Fruit fly (Drosophila melanogaster) whole organism, embryonic: ENCODE measurements around the gene betaTub65B.

Experiments
- Abd-B ChIP-seq: fragments of 200-800 bp; sonication (Bioruptor generic); optimal IDR thresholded peaks from 2 replicates; lab custom pipeline; 2018; ENCODE audit warnings: missing biosample characterization, mild to moderate bottlenecking, missing genetic modification characterization, moderate library complexity
- Antp ChIP-seq: fragments of 200-800 bp; sonication (Bioruptor generic); optimal IDR thresholded peaks from 3 replicates; lab custom pipeline; 2016; ENCODE audit warnings: missing biosample characterization, missing genetic modification characterization
- B-H1 ChIP-seq: fragments of 200-800 bp; sonication (Bioruptor generic); IDR thresholded peaks from 3 replicates; pipeline ENCODE4 v1.3.6; 2022; ENCODE audit warnings: missing biosample characterization, missing genetic modification characterization
- BtbVII ChIP-seq: fragments of 200-800 bp; sonication (Bioruptor generic); optimal IDR thresholded peaks from 3 replicates; lab custom pipeline; 2017; ENCODE audit warnings: missing biosample characterization, mild to moderate bottlenecking, missing genetic modification characterization
- CG10274 ChIP-seq: fragments of 200-800 bp; sonication (Bioruptor generic); optimal IDR thresholded peaks from 3 replicates; lab custom pipeline; 2017; ENCODE audit warnings: missing biosample characterization, mild to moderate bottlenecking, missing genetic modification characterization
- CG10979 ChIP-seq: fragments of 200-800 bp; sonication (Bioruptor generic); optimal IDR thresholded peaks from 2 replicates; lab custom pipeline; 2018; ENCODE audit warnings: missing biosample characterization, mild to moderate bottlenecking, missing genetic modification characterization, moderate library complexity
- CG11504 ChIP-seq: fragments of 200-800 bp; sonication (Bioruptor generic); optimal IDR thresholded peaks from 3 replicates; lab custom pipeline; 2019; ENCODE audit warnings: missing biosample characterization, mild to moderate bottlenecking, missing genetic modification characterization, moderate library complexity
- CG11723 ChIP-seq: fragments of 200-800 bp; sonication (Bioruptor generic); optimal IDR thresholded peaks from 2 replicates; lab custom pipeline; 2017; ENCODE audit warnings: missing biosample characterization, mild to moderate bottlenecking, missing genetic modification characterization
- CG12659 ChIP-seq: fragments of 200-800 bp; sonication (Bioruptor generic); optimal IDR thresholded peaks from 3 replicates; lab custom pipeline; 2017; ENCODE audit warnings: mild to moderate bottlenecking, missing biosample characterization, missing genetic modification reagents, missing genetic modification characterization
- CG13775 ChIP-seq: fragments of 200-800 bp; sonication (Bioruptor generic); optimal IDR thresholded peaks from 3 replicates; lab custom pipeline; 2017; ENCODE audit warnings: missing biosample characterization, mild to moderate bottlenecking, missing genetic modification characterization
- CG14050 ChIP-seq: fragments of 200-800 bp; sonication (Bioruptor generic); IDR thresholded peaks from 3 replicates; pipeline ENCODE4 v1.3.6; 2022; ENCODE audit warnings: missing biosample characterization, missing genetic modification characterization
- CG14667 ChIP-seq: fragments of 200-800 bp; sonication (Bioruptor generic); IDR thresholded peaks from 2 replicates; pipeline ENCODE4 v1.3.6; 2022; ENCODE audit warnings: missing biosample characterization, missing genetic modification characterization
- CG14710 ChIP-seq: fragments of 200-800 bp; sonication (Bioruptor generic); optimal IDR thresholded peaks from 3 replicates; lab custom pipeline; 2019; ENCODE audit warnings: missing biosample characterization, mild to moderate bottlenecking, missing genetic modification characterization, moderate library complexity
- CG15514 ChIP-seq: fragments of 200-800 bp; sonication (Bioruptor generic); optimal IDR thresholded peaks from 3 replicates; lab custom pipeline; 2017; ENCODE audit warnings: missing biosample characterization, missing genetic modification characterization, mild to moderate bottlenecking, moderate library complexity, missing genetic modification reagents
- CG15601 ChIP-seq: fragments of 200-800 bp; sonication (Bioruptor generic); optimal IDR thresholded peaks from 3 replicates; lab custom pipeline; 2019; ENCODE audit warnings: missing biosample characterization, mild to moderate bottlenecking, missing genetic modification characterization, moderate library complexity
- CG15696 ChIP-seq: fragments of 200-800 bp; sonication (Bioruptor generic); optimal IDR thresholded peaks from 2 replicates; lab custom pipeline; 2019; ENCODE audit warnings: missing biosample characterization, mild to moderate bottlenecking, missing genetic modification characterization, moderate library complexity
- CG18619 ChIP-seq: fragments of 200-800 bp; sonication (Bioruptor generic); optimal IDR thresholded peaks from 3 replicates; lab custom pipeline; 2017; ENCODE audit warnings: missing biosample characterization, mild to moderate bottlenecking, missing genetic modification characterization
- CG30403 ChIP-seq: fragments of 200-800 bp; sonication (Bioruptor generic); optimal IDR thresholded peaks from 3 replicates; lab custom pipeline; 2016; ENCODE audit warnings: missing biosample characterization, missing genetic modification characterization
- CG32532 ChIP-seq: fragments of 200-800 bp; sonication (Bioruptor generic); IDR thresholded peaks from 2 replicates; pipeline ENCODE4 v1.3.6; 2022; ENCODE audit warnings: missing biosample characterization, missing genetic modification characterization
- CG32767 ChIP-seq: fragments of 200-800 bp; sonication (Bioruptor generic); IDR thresholded peaks from 2 replicates; pipeline ENCODE4 v1.3.6; 2022; ENCODE audit warnings: missing biosample characterization, missing genetic modification characterization
- CG34422 ChIP-seq: fragments of 200-800 bp; sonication (Bioruptor generic); IDR thresholded peaks from 3 replicates; pipeline ENCODE4 v1.3.6; 2022; ENCODE audit warnings: missing biosample characterization, missing genetic modification characterization
- CG8765 ChIP-seq: fragments of 200-800 bp; sonication (Bioruptor generic); IDR thresholded peaks from 2 replicates; pipeline ENCODE4 v1.3.6; 2022; ENCODE audit warnings: missing biosample characterization, missing genetic modification characterization
- D19A ChIP-seq: fragments of 200-800 bp; optimal IDR thresholded peaks from 3 replicates; lab custom pipeline; 2019; ENCODE audit warnings: missing biosample characterization, mild to moderate bottlenecking, missing genetic modification characterization, moderate library complexity
- Dek ChIP-seq: fragments of 200-800 bp; sonication (Bioruptor generic); optimal IDR thresholded peaks from 3 replicates; lab custom pipeline; 2019; ENCODE audit warnings: missing biosample characterization, mild to moderate bottlenecking, missing genetic modification characterization, moderate library complexity
- Drgx ChIP-seq: fragments of 200-800 bp; sonication (Bioruptor generic); IDR thresholded peaks from 2 replicates; pipeline ENCODE4 v1.3.6; 2022; ENCODE audit warnings: missing biosample characterization, missing genetic modification characterization
- HLHmδ ChIP-seq: fragments of 200-800 bp; sonication (Bioruptor generic); optimal IDR thresholded peaks from 2 replicates; lab custom pipeline; 2018; ENCODE audit warnings: missing biosample characterization, mild to moderate bottlenecking, missing genetic modification characterization, moderate library complexity
- Hmr ChIP-seq: fragments of 200-800 bp; sonication (Bioruptor generic); optimal IDR thresholded peaks from 3 replicates; lab custom pipeline; 2017; ENCODE audit warnings: mild to moderate bottlenecking, missing biosample characterization, missing genetic modification reagents, missing genetic modification characterization
- Hr78 ChIP-seq, 2 experiments: fragments of 200-800 bp in 1 of 2; fragments of >200 bp in 1 of 2; sonication (Bioruptor generic) in 1 of 2; optimal IDR thresholded peaks; 2 replicates each; lab custom pipeline; 2017 to 2019; ENCODE audit warnings: missing biosample characterization in 2 of 2, missing genetic modification characterization in 2 of 2, mild to moderate bottlenecking in 1 of 2, moderate library complexity in 1 of 2
- Max ChIP-seq: fragments of 200-800 bp; sonication (Bioruptor generic); optimal IDR thresholded peaks from 2 replicates; lab custom pipeline; 2016; ENCODE audit warnings: missing biosample characterization, mild to moderate bottlenecking, missing genetic modification characterization
- Med ChIP-seq: fragments of 200-800 bp; sonication (Bioruptor generic); peaks from one replicate; lab custom pipeline; 2016; ENCODE audit warnings: missing biosample characterization, missing genetic modification characterization, mild to moderate bottlenecking, inconsistent platforms, moderate library complexity
- Oli ChIP-seq: fragments of 200-800 bp; sonication (Bioruptor generic); optimal IDR thresholded peaks from 2 replicates; lab custom pipeline; 2018; ENCODE audit warnings: missing biosample characterization, mild to moderate bottlenecking, missing genetic modification characterization, moderate library complexity
- Ptx1 ChIP-seq: fragments of 200-800 bp; sonication (Bioruptor generic); IDR thresholded peaks from 2 replicates; pipeline ENCODE4 v1.3.6; 2022; ENCODE audit warnings: missing biosample characterization, missing genetic modification characterization
- Side ChIP-seq: fragments of 200-800 bp; sonication (Bioruptor generic); optimal IDR thresholded peaks from 2 replicates; lab custom pipeline; 2016; ENCODE audit warnings: missing biosample characterization, missing genetic modification characterization
- Six4 ChIP-seq: fragments of 200-800 bp; sonication (Bioruptor generic); optimal IDR thresholded peaks from 2 replicates; lab custom pipeline; 2016; ENCODE audit warnings: missing biosample characterization, missing genetic modification characterization
- Sox100B ChIP-seq: fragments of 200-800 bp; sonication (Bioruptor generic); optimal IDR thresholded peaks from 3 replicates; lab custom pipeline; 2018; ENCODE audit warnings: missing biosample characterization, mild to moderate bottlenecking, missing genetic modification characterization
- Tbp ChIP-seq: fragments of >200 bp; optimal IDR thresholded peaks from 2 replicates; lab custom pipeline; 2018; ENCODE audit warnings: missing biosample characterization, missing genetic modification characterization
- Usf ChIP-seq: fragments of 200-800 bp; sonication (Bioruptor generic); optimal IDR thresholded peaks from 2 replicates; lab custom pipeline; 2017; ENCODE audit warnings: missing genotype, missing biosample characterization, missing genetic modification characterization
- bab2 ChIP-seq: fragments of 200-800 bp; sonication (Bioruptor generic); optimal IDR thresholded peaks from 2 replicates; lab custom pipeline; 2016; ENCODE audit warnings: missing biosample characterization, missing genetic modification characterization
- bcd ChIP-seq: fragments of 200-800 bp; sonication (Bioruptor generic); optimal IDR thresholded peaks from 2 replicates; lab custom pipeline; 2017; ENCODE audit warnings: missing biosample characterization, mild to moderate bottlenecking, missing genetic modification characterization
- dpn ChIP-seq, 2 experiments: fragments of 200-800 bp; sonication (Bioruptor generic); optimal IDR thresholded peaks; 3 replicates each; lab custom pipeline; 2016; ENCODE audit warnings: missing biosample characterization in 2 of 2, missing genetic modification characterization in 2 of 2
- maf-S ChIP-seq: fragments of 200-800 bp; sonication (Bioruptor generic); optimal IDR thresholded peaks from 2 replicates; lab custom pipeline; 2016; ENCODE audit warnings: missing biosample characterization, missing genetic modification characterization
- oc ChIP-seq: fragments of 200-800 bp; sonication (Bioruptor generic); optimal IDR thresholded peaks from 2 replicates; lab custom pipeline; 2018; ENCODE audit warnings: missing biosample characterization, mild to moderate bottlenecking, missing genetic modification characterization, moderate library complexity
- odd ChIP-seq: fragments of 200-800 bp; sonication (Bioruptor generic); optimal IDR thresholded peaks from 2 replicates; lab custom pipeline; 2017; ENCODE audit warnings: missing biosample characterization, mild to moderate bottlenecking, missing genetic modification characterization
- prd ChIP-seq, 3 experiments: fragments of >200 bp in 2 of 3; fragments of 200-800 bp in 1 of 3; sonication (Bioruptor generic) in 1 of 3; optimal IDR thresholded peaks in 2 of 3; IDR thresholded peaks in 1 of 3; 2 replicates in 2 of 3; 3 replicates in 1 of 3; pipeline versions ENCODE4 v1.3.6 to Lab custom; 2017 to 2022; ENCODE audit warnings: missing biosample characterization in 1 of 3, missing genetic modification characterization in 1 of 3
- row ChIP-seq: fragments of 200-800 bp; sonication (Bioruptor generic); IDR thresholded peaks from 3 replicates; pipeline ENCODE4 v1.3.6; 2022; ENCODE audit warnings: missing biosample characterization, missing genetic modification characterization
- seq ChIP-seq: fragments of 200-800 bp; sonication (Bioruptor generic); IDR thresholded peaks from 2 replicates; pipeline ENCODE4 v1.3.6; 2022; ENCODE audit warnings: missing biosample characterization, missing genetic modification characterization
- tgo ChIP-seq: fragments of 200-800 bp; sonication (Bioruptor generic); IDR thresholded peaks from 3 replicates; pipeline ENCODE4 v1.3.6; 2022; ENCODE audit warnings: missing biosample characterization, missing genetic modification characterization
- trem ChIP-seq: fragments of 200-800 bp; optimal IDR thresholded peaks from 3 replicates; lab custom pipeline; 2019; ENCODE audit warnings: missing biosample characterization, mild to moderate bottlenecking, missing genetic modification characterization, moderate library complexity

betaTub65B gene

dm6 chr3L:6551816-6552371 is 21.4 kb downstream of the betaTub65B start (continued):
- peak; percentile 12 for TF ChIP-seq Antp (GFP tag; lab: Kevin White, UChicago)
- TF ChIP-seq Tbp (GFP tag; lab: Kevin White, UChicago): no peak
- TF ChIP-seq dpn (GFP tag; optimal IDR thresholded peaks at IDR 0.05; lab: Kevin White, UChicago): peak in 1 of 2 experiments; percentile 35
- peak; percentile 62; the same call in 1 of the 2 replicates for TF ChIP-seq CG32532 (GFP tag; lab: Robert Waterston, UW)
- TF ChIP-seq CG10979 (tag; lab: Kevin White, UChicago): peak; percentile 64
- no peak for TF ChIP-seq HLHmδ (GFP tag; lab: Kevin White, UChicago)
- peak in 1 of 2 experiments; percentile 30 for TF ChIP-seq Hr78 (GFP tag; optimal IDR thresholded peaks at IDR 0.05; lab: Kevin White, UChicago)
- TF ChIP-seq CG34422 (GFP tag; lab: Robert Waterston, UW): 0 out of 3 replicates have a peak, but pooled peaks have one; percentile 19
- TF ChIP-seq CG13775 (GFP tag; lab: Kevin White, UChicago): peak; percentile 28
- 0 out of 2 replicates have a peak, but pooled peaks have one; percentile 20 for TF ChIP-seq Drgx (GFP tag; lab: Robert Waterston, UW)
- TF ChIP-seq CG10274 (GFP tag; lab: Kevin White, UChicago): no peak
- TF ChIP-seq CG15514: peak; percentile 26
- peak; percentile 61 for TF ChIP-seq CG15601 (tag; lab: Kevin White, UChicago)
- peak; percentile 47 for TF ChIP-seq CG11723 (GFP tag; lab: Kevin White, UChicago)
- peak; percentile 43 for TF ChIP-seq oc (tag; lab: Kevin White, UChicago)
- peak; percentile 34 for TF ChIP-seq odd (GFP tag; lab: Kevin White, UChicago)
- no peak for TF ChIP-seq B-H1 (GFP tag; lab: Robert Waterston, UW)
- peak; percentile 34; the same call in 1 of the 2 replicates for TF ChIP-seq seq (GFP tag; lab: Robert Waterston, UW)
- TF ChIP-seq BtbVII: peak; percentile 49
- peak; percentile 5 for TF ChIP-seq Six4 (GFP tag; lab: Kevin White, UChicago)
- no peak for TF ChIP-seq maf-S (GFP tag; lab: Kevin White, UChicago)
- TF ChIP-seq CG14667 (GFP tag; lab: Robert Waterston, UW): peak; percentile 22; the same call in 1 of the 2 replicates
- peak; percentile 31 for TF ChIP-seq Dek (tag; lab: Kevin White, UChicago)
- no peak for TF ChIP-seq bab2
- TF ChIP-seq CG12659 (GFP tag; lab: Kevin White, UChicago): peak; percentile 48
- no peak for TF ChIP-seq prd (optimal IDR thresholded peaks at IDR 0.05; lab: Kevin White, UChicago)
- peak; percentile 48; the same call in 2 of the 3 replicates for TF ChIP-seq prd (GFP tag; IDR thresholded peaks at IDR 0.05; lab: Robert Waterston, UW)
- peak; percentile 34 for TF ChIP-seq trem (tag; lab: Kevin White, UChicago)
- peak; percentile 64 for TF ChIP-seq bcd (GFP tag; lab: Kevin White, UChicago)
- peak; percentile 50 for TF ChIP-seq CG30403 (GFP tag; lab: Kevin White, UChicago)
- peak; percentile 70 for TF ChIP-seq Sox100B (GFP tag; lab: Kevin White, UChicago)
- peak; percentile 49 for TF ChIP-seq CG18619 (GFP tag; lab: Kevin White, UChicago)
- no peak for TF ChIP-seq Side (GFP tag; lab: Kevin White, UChicago)
- peak; percentile 68 for TF ChIP-seq Hmr (GFP tag; lab: Kevin White, UChicago)
- TF ChIP-seq CG32767 (GFP tag; lab: Robert Waterston, UW): 0 out of 2 replicates have a peak, but pooled peaks have one; percentile 47
- peak; percentile 5 for TF ChIP-seq Usf (GFP tag; lab: Kevin White, UChicago)
- TF ChIP-seq CG8765 (GFP tag; lab: Robert Waterston, UW): no peak
- peak; percentile 48 for TF ChIP-seq CG14710
- TF ChIP-seq CG14050: peak; percentile 47; the same call in 1 of the 3 replicates
- peak; percentile 41; the same call in 2 of the 3 replicates for TF ChIP-seq tgo (GFP tag; lab: Robert Waterston, UW)
- TF ChIP-seq Ptx1: peak; percentile 53
- peak; percentile 77 for TF ChIP-seq Oli (tag; lab: Kevin White, UChicago)
- peak; percentile 77 for TF ChIP-seq row (GFP tag; lab: Robert Waterston, UW)
- peak; percentile 73 for TF ChIP-seq Med (GFP tag; lab: Kevin White, UChicago)
- TF ChIP-seq CG11504 (tag; lab: Kevin White, UChicago): peak; percentile 81
- TF ChIP-seq CG15696: peak; percentile 33
- peak; percentile 3 for TF ChIP-seq Max (GFP tag; lab: Kevin White, UChicago)
- peak; percentile 68 for TF ChIP-seq D19A
- TF ChIP-seq Abd-B (GFP tag; lab: Kevin White, UChicago): peak; percentile 50
